Fruit fly (Drosophila melanogaster): ENCODE measurements around the gene CG31538.

Gene CG31538

dm6 chr3R:5229458-5229857 is 48.2 kb downstream of the CG31538 start:
- TF ChIP-seq EcR (GFP tag; optimal IDR thresholded peaks at IDR 0.05) (peak; percentile 14), CG12605 (GFP tag; IDR thresholded peaks at IDR 0.05) (no peak), CG8301 (tag; optimal IDR thresholded peaks at IDR 0.05) (no peak), gl (tag; optimal IDR thresholded peaks at IDR 0.05) (no peak)

- TF ChIP-seq fd96Ca (GFP tag; IDR thresholded peaks at IDR 0.05) (no peak), CG8159 (tag; optimal IDR thresholded peaks at IDR 0.05) (no peak), gl (tag; optimal IDR thresholded peaks at IDR 0.05) (no peak), CG13204 (GFP tag; optimal IDR thresholded peaks at IDR 0.05) (no peak), CG14655 (GFP tag; optimal IDR thresholded peaks at IDR 0.05) (no peak), Ets98B (GFP tag; IDR thresholded peaks at IDR 0.05) (no peak), CG34367 (tag; optimal IDR thresholded peaks at IDR 0.05) (no peak)
Measured at dm6 chr3R:5226025-5226424, 51.6 kb downstream of the CG31538 start, which contains the start of gene Vps37B. Vps37B (plus strand) TSS chr3R:5226158.

Measured in whole organism, pupa.